Fruit fly (Drosophila melanogaster): Measurements from ENCODE around the gene SPR.

SPR gene

dm6 chrX:5446404-5446803, at the start of gene SPR:
TSS of gene SPR (plus strand) at chrX:5446656.
- TF ChIP-seq cnc (optimal IDR thresholded peaks at IDR 0.05) (no peak), pad (GFP tag; optimal IDR thresholded peaks at IDR 0.05) (peak; percentile 66)

dm6 chrX:5408869-5409268, 37.6 kb upstream of the SPR start:
- no peak for TF ChIP-seq cic (GFP tag; optimal IDR thresholded peaks at IDR 0.05)
- TF ChIP-seq CG5204 (GFP tag; optimal IDR thresholded peaks at IDR 0.05) = no peak
- TF ChIP-seq CG33017 (tag; optimal IDR thresholded peaks at IDR 0.05) = no peak
- no peak for TF ChIP-seq Clk (GFP tag; optimal IDR thresholded peaks at IDR 0.05)
- no peak for TF ChIP-seq CG7045 (GFP tag; optimal IDR thresholded peaks at IDR 0.05)
- TF ChIP-seq bab1 (GFP tag; optimal IDR thresholded peaks at IDR 0.05) = no peak
- TF ChIP-seq CG7101 (tag; optimal IDR thresholded peaks at IDR 0.05) = no peak
- TF ChIP-seq ovo (GFP tag; optimal IDR thresholded peaks at IDR 0.05) = no peak
- no peak for TF ChIP-seq pad (GFP tag; optimal IDR thresholded peaks at IDR 0.05)
- TF ChIP-seq tj (GFP tag; optimal IDR thresholded peaks at IDR 0.05) = no peak
- TF ChIP-seq Mnt (GFP tag; optimal IDR thresholded peaks at IDR 0.05) = no peak
- no peak for TF ChIP-seq CG14711 (tag; optimal IDR thresholded peaks at IDR 0.05)

dm6 chrX:5410749-5411148, 35.7 kb upstream of the SPR start, which contains the start of gene NAAT1:
TSS of gene NAAT1 (minus strand) at chrX:5410849.
- TF ChIP-seq cic (GFP tag; optimal IDR thresholded peaks at IDR 0.05) (no peak), Mnt (GFP tag; optimal IDR thresholded peaks at IDR 0.05) (no peak), CG1620 (GFP tag; optimal IDR thresholded peaks at IDR 0.05) (no peak), CG14711 (tag; optimal IDR thresholded peaks at IDR 0.05) (no peak), CG12768 (GFP tag; optimal IDR thresholded peaks at IDR 0.05) (no peak), CG33017 (tag; optimal IDR thresholded peaks at IDR 0.05) (no peak), Hr96 (GFP tag; optimal IDR thresholded peaks at IDR 0.05) (no peak), Clk (GFP tag; optimal IDR thresholded peaks at IDR 0.05) (no peak), Crg-1 (GFP tag; optimal IDR thresholded peaks at IDR 0.05) (no peak), bab1 (GFP tag; optimal IDR thresholded peaks at IDR 0.05) (no peak), CG11617 (GFP tag; optimal IDR thresholded peaks at IDR 0.05) (no peak), toe (GFP tag; optimal IDR thresholded peaks at IDR 0.05) (no peak), CG5204 (GFP tag; optimal IDR thresholded peaks at IDR 0.05) (no peak), pad (GFP tag; optimal IDR thresholded peaks at IDR 0.05) (no peak), tj (GFP tag; optimal IDR thresholded peaks at IDR 0.05) (no peak), CG7045 (GFP tag; optimal IDR thresholded peaks at IDR 0.05) (no peak), CG7101 (tag; optimal IDR thresholded peaks at IDR 0.05) (no peak)

- TF ChIP-seq kay (GFP tag; ENCODE audit: borderline replicate concordance) = peak; percentile 80
- peak; percentile 83 for TF ChIP-seq ovo (GFP tag; optimal IDR thresholded peaks at IDR 0.05)
- peak; percentile 6 for TF ChIP-seq pad (GFP tag; optimal IDR thresholded peaks at IDR 0.05)
- peak; percentile 83 for TF ChIP-seq Mnt (GFP tag; optimal IDR thresholded peaks at IDR 0.05)
- TF ChIP-seq tj (GFP tag; optimal IDR thresholded peaks at IDR 0.05) = peak; percentile 41
- TF ChIP-seq CG11617 (GFP tag; optimal IDR thresholded peaks at IDR 0.05) = no peak
- no peak for TF ChIP-seq CG7045 (GFP tag; optimal IDR thresholded peaks at IDR 0.05)
- peak in 1 of 2 experiments; percentile 25 for TF ChIP-seq cnc (optimal IDR thresholded peaks at IDR 0.05)
These were observed 28.5 kb upstream of the SPR start for dm6 chrX:5417836-5418554.

dm6 chrX:5418555-5419044, 27.9 kb upstream of the SPR start:
- TF ChIP-seq kay (GFP tag; ENCODE audit: borderline replicate concordance) (peak; percentile 59), CG12768 (GFP tag; optimal IDR thresholded peaks at IDR 0.05) (no peak), Hr96 (GFP tag; optimal IDR thresholded peaks at IDR 0.05) (no peak), cnc (optimal IDR thresholded peaks at IDR 0.05) (peak; percentile 81 to 83)

- no peak for TF ChIP-seq toe (GFP tag; optimal IDR thresholded peaks at IDR 0.05)
- peak; percentile 34 for TF ChIP-seq CG11617 (GFP tag; optimal IDR thresholded peaks at IDR 0.05)
- TF ChIP-seq CG33017 (tag; optimal IDR thresholded peaks at IDR 0.05) = peak; percentile 21
- peak; percentile 45 for TF ChIP-seq CG7101 (tag; optimal IDR thresholded peaks at IDR 0.05)
- TF ChIP-seq CG14711 (tag; optimal IDR thresholded peaks at IDR 0.05) = peak; percentile 40
- TF ChIP-seq ovo (GFP tag; optimal IDR thresholded peaks at IDR 0.05) = peak; percentile 32
- TF ChIP-seq CG7045 (GFP tag; optimal IDR thresholded peaks at IDR 0.05) = no peak
- TF ChIP-seq cic (GFP tag; optimal IDR thresholded peaks at IDR 0.05) = peak; percentile 25
- no peak for TF ChIP-seq Hr96 (GFP tag; optimal IDR thresholded peaks at IDR 0.05)
These were observed 27.2 kb upstream of the SPR start for dm6 chrX:5419045-5419901.
